Worm (Caenorhabditis elegans) whole organism, L1 larva: ENCODE measurements around the gene K09C4.4.

Source experiments
- C16A3.4 ChIP-seq: fragments of 150-350 bp; optimal IDR thresholded peaks from 2 replicates; lab custom pipeline; 2014; ENCODE audit warnings: missing biosample characterization, missing genetic modification characterization
- C34B4.2 ChIP-seq: sonication (generic microtip); optimal IDR thresholded peaks from 2 replicates; lab custom pipeline; 2017; ENCODE audit warnings: mild to moderate bottlenecking, missing genetic modification characterization, missing compliant biosample characterization
- Y116A8C.19 ChIP-seq: sonication (generic microtip); optimal IDR thresholded peaks from 2 replicates; lab custom pipeline; 2016; ENCODE audit warnings: missing compliant biosample characterization, missing genetic modification characterization, borderline replicate concordance
- alr-1 ChIP-seq: fragments of 200-800 bp; sonication (Bioruptor generic); optimal IDR thresholded peaks from 2 replicates; lab custom pipeline; 2018; ENCODE audit warnings: borderline replicate concordance, mild to moderate bottlenecking, missing genetic modification characterization, missing compliant biosample characterization
- aly-2 ChIP-seq: fragments of 150-350 bp; optimal IDR thresholded peaks from 2 replicates; lab custom pipeline; 2014; ENCODE audit warnings: missing biosample characterization, missing genetic modification characterization
- ama-1 ChIP-seq: fragments of 150-350 bp; optimal IDR thresholded peaks from 2 replicates; lab custom pipeline; 2014
- ces-1 ChIP-seq: fragments of 150-350 bp; optimal IDR thresholded peaks from 2 replicates; lab custom pipeline; 2014; ENCODE audit warnings: missing biosample characterization, missing genetic modification reagents, missing genetic modification characterization
- dpl-1 ChIP-seq, 3 experiments: fragments of 150-350 bp in 2 of 3; sonication (generic microtip) in 1 of 3; optimal IDR thresholded peaks; 2 replicates each; lab custom pipeline; 2014 to 2017; ENCODE audit warnings: missing biosample characterization in 3 of 3, missing genetic modification characterization in 3 of 3, missing genetic modification reagents in 3 of 3
- egl-13 ChIP-seq: sonication (generic microtip); optimal IDR thresholded peaks from 2 replicates; lab custom pipeline; 2016; ENCODE audit warnings: missing genotype, missing genetic modification reagents, missing genetic modification characterization, missing compliant biosample characterization
- egl-27 ChIP-seq, 2 experiments: fragments of 150-350 bp in 1 of 2; sonication (generic microtip); optimal IDR thresholded peaks; 3 replicates each; lab custom pipeline; 2017 to 2018; ENCODE audit warnings: missing biosample characterization in 2 of 2, missing genetic modification characterization in 2 of 2, missing genetic modification reagents in 2 of 2
- elt-2 ChIP-seq: sonication (generic microtip); optimal IDR thresholded peaks from 2 replicates; lab custom pipeline; 2016; ENCODE audit warnings: missing genetic modification characterization, mild to moderate bottlenecking, inconsistent platforms, missing compliant biosample characterization, missing genetic modification reagents
- elt-3 ChIP-seq, 6 experiments: fragments of 150-350 bp in 1 of 6; sonication (generic microtip); optimal IDR thresholded peaks; 2 replicates each; lab custom pipeline; 2017 to 2018; ENCODE audit warnings: missing biosample characterization in 6 of 6, missing genetic modification characterization in 6 of 6, inconsistent platforms in 1 of 6
- fkh-8 ChIP-seq: sonication (generic microtip); optimal IDR thresholded peaks from 2 replicates; lab custom pipeline; 2016; ENCODE audit warnings: mild to moderate bottlenecking, missing genetic modification characterization, missing compliant biosample characterization
- hlh-4 ChIP-seq: sonication (generic microtip); optimal IDR thresholded peaks from 2 replicates; lab custom pipeline; 2016; ENCODE audit warnings: mild to moderate bottlenecking, missing genetic modification characterization, missing compliant biosample characterization
- hpl-2 ChIP-seq: fragments of 150-350 bp; optimal IDR thresholded peaks from 2 replicates; lab custom pipeline; 2014; ENCODE audit warnings: missing biosample characterization, missing genetic modification reagents, missing genetic modification characterization
- lin-14 ChIP-seq: fragments of 200-800 bp; sonication (Bioruptor generic); optimal IDR thresholded peaks from 2 replicates; lab custom pipeline; 2018; ENCODE audit warnings: mild to moderate bottlenecking, missing genetic modification characterization, moderate library complexity, missing compliant biosample characterization
- lin-15B ChIP-seq: fragments of 150-350 bp; sonication (generic microtip); optimal IDR thresholded peaks from 3 replicates; lab custom pipeline; 2014; ENCODE audit warnings: missing biosample characterization, missing genetic modification characterization
- lin-35 ChIP-seq, 2 experiments: fragments of 150-350 bp; optimal IDR thresholded peaks; 2 replicates each; lab custom pipeline; 2014; ENCODE audit warnings: missing biosample characterization in 2 of 2, missing genetic modification characterization in 2 of 2, missing genetic modification reagents in 2 of 2
- lir-3 ChIP-seq: sonication (generic microtip); optimal IDR thresholded peaks from 2 replicates; lab custom pipeline; 2016; ENCODE audit warnings: mild to moderate bottlenecking, missing genetic modification characterization, moderate library complexity, missing compliant biosample characterization; ENCODE audit not compliant: poor library complexity
- lsy-2 ChIP-seq, 2 experiments: fragments of 150-350 bp; optimal IDR thresholded peaks; 2 replicates each; lab custom pipeline; 2014; ENCODE audit warnings: missing biosample characterization in 2 of 2, missing genetic modification characterization in 2 of 2
- mab-9 ChIP-seq: fragments of 200-800 bp; sonication (Bioruptor generic); IDR thresholded peaks from 2 replicates; pipeline ENCODE4 v1.3.6; 2022; ENCODE audit warnings: missing genetic modification reagents, missing genetic modification characterization, missing compliant biosample characterization
- mdl-1 ChIP-seq, 2 experiments: fragments of 150-350 bp; optimal IDR thresholded peaks; 2 replicates each; lab custom pipeline; 2014 to 2017; ENCODE audit warnings: missing biosample characterization in 2 of 2, missing genetic modification characterization in 2 of 2, inconsistent platforms in 1 of 2
- mef-2 ChIP-seq: fragments of 150-350 bp; optimal IDR thresholded peaks from 2 replicates; lab custom pipeline; 2014; ENCODE audit warnings: missing biosample characterization, missing genetic modification characterization
- mep-1 ChIP-seq: fragments of 150-350 bp; optimal IDR thresholded peaks from 2 replicates; lab custom pipeline; 2014; ENCODE audit warnings: missing biosample characterization, missing genetic modification characterization
- nhr-11 ChIP-seq: fragments of 150-350 bp; optimal IDR thresholded peaks from 2 replicates; lab custom pipeline; 2014; ENCODE audit warnings: missing biosample characterization, missing genetic modification characterization
- nhr-12 ChIP-seq: sonication (generic microtip); optimal IDR thresholded peaks from 2 replicates; lab custom pipeline; 2017; ENCODE audit warnings: missing biosample characterization, missing genetic modification characterization
- nhr-20 ChIP-seq: sonication (generic microtip); optimal IDR thresholded peaks from 2 replicates; lab custom pipeline; 2016; ENCODE audit warnings: mild to moderate bottlenecking, missing genetic modification characterization, missing compliant biosample characterization
- nhr-71 ChIP-seq: sonication (generic microtip); optimal IDR thresholded peaks from 2 replicates; lab custom pipeline; 2016; ENCODE audit warnings: mild to moderate bottlenecking, missing genetic modification characterization, moderate library complexity, missing compliant biosample characterization
- nhr-76 ChIP-seq: sonication (generic microtip); optimal IDR thresholded peaks from 2 replicates; lab custom pipeline; 2017; ENCODE audit warnings: missing biosample characterization, missing genetic modification characterization
- nhr-85 ChIP-seq: sonication (generic microtip); peaks from one replicate; lab custom pipeline; 2016; ENCODE audit warnings: missing genetic modification characterization, inconsistent platforms, missing compliant biosample characterization
- nhr-90 ChIP-seq: sonication (generic microtip); optimal IDR thresholded peaks from 2 replicates; lab custom pipeline; 2016; ENCODE audit warnings: mild to moderate bottlenecking, missing genetic modification characterization, missing compliant biosample characterization; ENCODE audit not compliant: poor library complexity
- pag-3 ChIP-seq: sonication (generic microtip); optimal IDR thresholded peaks from 2 replicates; lab custom pipeline; 2017; ENCODE audit warnings: missing genetic modification characterization, mild to moderate bottlenecking, missing compliant biosample characterization, antibody characterized with exemption, borderline replicate concordance; ENCODE audit not compliant: insufficient read depth
- pqm-1 ChIP-seq: sonication (generic microtip); optimal IDR thresholded peaks from 3 replicates; lab custom pipeline; 2017; ENCODE audit warnings: missing biosample characterization, missing genetic modification characterization
- rnt-1 ChIP-seq: sonication (generic microtip); optimal IDR thresholded peaks from 2 replicates; lab custom pipeline; 2016; ENCODE audit warnings: mild to moderate bottlenecking, missing genetic modification characterization, moderate library complexity, missing compliant biosample characterization
- skn-1 ChIP-seq: fragments of 150-350 bp; optimal IDR thresholded peaks from 2 replicates; lab custom pipeline; 2014; ENCODE audit warnings: missing biosample characterization, missing genetic modification characterization
- snu-23 ChIP-seq: sonication (generic microtip); optimal IDR thresholded peaks from 2 replicates; lab custom pipeline; 2016; ENCODE audit warnings: missing genetic modification characterization, missing compliant biosample characterization
- sox-4 ChIP-seq: sonication (generic microtip); optimal IDR thresholded peaks from 2 replicates; lab custom pipeline; 2016; ENCODE audit warnings: missing genetic modification characterization, missing compliant biosample characterization
- sptf-1 ChIP-seq: fragments of 150-350 bp; optimal IDR thresholded peaks from 2 replicates; lab custom pipeline; 2014; ENCODE audit warnings: missing biosample characterization, missing genetic modification characterization
- tbx-2 ChIP-seq: sonication (generic microtip); optimal IDR thresholded peaks from 2 replicates; lab custom pipeline; 2016; ENCODE audit warnings: missing genetic modification characterization, missing compliant biosample characterization
- tlp-1 ChIP-seq: fragments of 150-350 bp; optimal IDR thresholded peaks from 2 replicates; lab custom pipeline; 2014; ENCODE audit warnings: missing biosample characterization, missing genetic modification characterization
- unc-130 ChIP-seq: fragments of 150-350 bp; optimal IDR thresholded peaks from 2 replicates; lab custom pipeline; 2017; ENCODE audit warnings: missing biosample characterization, missing genetic modification characterization, inconsistent platforms
- unc-62 ChIP-seq: fragments of 150-350 bp; optimal IDR thresholded peaks from 2 replicates; lab custom pipeline; 2014; ENCODE audit warnings: missing biosample characterization, missing genetic modification reagents, missing genetic modification characterization
- unc-86 ChIP-seq: sonication (generic microtip); optimal IDR thresholded peaks from 2 replicates; lab custom pipeline; 2016; ENCODE audit warnings: missing genetic modification characterization, missing compliant biosample characterization
- unc-98 ChIP-seq: fragments of 200-800 bp; sonication (Bioruptor generic); IDR thresholded peaks from 2 replicates; pipeline ENCODE4 v1.3.6; 2022; ENCODE audit warnings: missing genetic modification characterization, missing compliant biosample characterization
- zag-1 ChIP-seq: fragments of 150-350 bp; optimal IDR thresholded peaks from 2 replicates; lab custom pipeline; 2014; ENCODE audit warnings: missing biosample characterization, missing genetic modification characterization

The K09C4.4 gene

ce11 chrX:3250481-3251091 lies 38.7 kb upstream of the K09C4.4 start, which contains the start of gene pqn-37:
Gene pqn-37 (minus strand): TSS chrX:3250531.
- TF ChIP-seq nhr-85: peak; percentile 55
- no peak for TF ChIP-seq tbx-2 (tag; lab: Kevin White, UChicago)
- no peak for TF ChIP-seq elt-3 (tag; optimal IDR thresholded peaks at IDR 0.05; lab: Kevin White, UChicago)
- TF ChIP-seq lin-35 (GFP tag; optimal IDR thresholded peaks at IDR 0.05; lab: Kevin White, UChicago): no peak
- no peak for TF ChIP-seq elt-2 (tag; lab: Kevin White, UChicago)
- no peak for TF ChIP-seq unc-86 (tag; lab: Kevin White, UChicago)
- TF ChIP-seq lin-14 (GFP tag; lab: Kevin White, UChicago): peak; percentile 17
- TF ChIP-seq nhr-71: peak; percentile 42
- TF ChIP-seq, all 84 proteins: peak for 3

- TF ChIP-seq lin-14 (GFP tag; lab: Kevin White, UChicago): peak; percentile 16
- no peak for TF ChIP-seq skn-1 (tag; lab: Kevin White, UChicago)
- no peak for TF ChIP-seq egl-27 (tag; optimal IDR thresholded peaks at IDR 0.05; lab: Kevin White, UChicago)
- TF ChIP-seq aly-2: no peak
- TF ChIP-seq pqm-1 (tag; lab: Kevin White, UChicago): no peak
- TF ChIP-seq fkh-8: peak; percentile 28
- no peak for TF ChIP-seq unc-86 (tag; lab: Kevin White, UChicago)
- TF ChIP-seq, all 84 proteins: peak for 2
These were observed 36.8 kb upstream of the K09C4.4 start, which contains the start of gene tba-9 for ce11 chrX:3252500-3252899. Gene tba-9 (plus strand): TSS chrX:3252800.

- TF ChIP-seq zag-1: no peak
- TF ChIP-seq dpl-1 (GFP tag; optimal IDR thresholded peaks at IDR 0.05; lab: Kevin White, UChicago): no peak
- no peak for TF ChIP-seq ces-1 (GFP tag; lab: Kevin White, UChicago)
- no peak for TF ChIP-seq nhr-12
- TF ChIP-seq snu-23 (GFP tag; lab: Kevin White, UChicago): no peak
- no peak for TF ChIP-seq C16A3.4
- no peak for TF ChIP-seq fkh-8
- no peak for TF ChIP-seq tbx-2 (tag; lab: Kevin White, UChicago)
- no peak for TF ChIP-seq nhr-85
- no peak for TF ChIP-seq tlp-1 (tag; lab: Kevin White, UChicago)
- no peak for TF ChIP-seq mef-2
- no peak for TF ChIP-seq lir-3
- TF ChIP-seq hpl-2 (GFP tag; lab: Kevin White, UChicago): no peak
- TF ChIP-seq hlh-4 (tag; lab: Kevin White, UChicago): no peak
- TF ChIP-seq nhr-76 (tag; lab: Kevin White, UChicago): no peak
- TF ChIP-seq aly-2: no peak
- TF ChIP-seq lsy-2 (tag; optimal IDR thresholded peaks at IDR 0.05; lab: Kevin White, UChicago): no peak
- TF ChIP-seq nhr-11 (tag; lab: Kevin White, UChicago): no peak
- TF ChIP-seq mdl-1 (tag; optimal IDR thresholded peaks at IDR 0.05; lab: Kevin White, UChicago): no peak
- no peak for TF ChIP-seq elt-3 (tag; optimal IDR thresholded peaks at IDR 0.05; lab: Kevin White, UChicago)
- TF ChIP-seq sptf-1: no peak
- peak; percentile 32 for TF ChIP-seq rnt-1 (tag; lab: Kevin White, UChicago)
- TF ChIP-seq Y116A8C.19 (tag; lab: Kevin White, UChicago): no peak
- TF ChIP-seq mep-1 (tag; lab: Kevin White, UChicago): no peak
- TF ChIP-seq unc-130: no peak
- no peak for TF ChIP-seq pag-3 (tag; lab: Kevin White, UChicago)
- no peak for TF ChIP-seq mab-9
- no peak for TF ChIP-seq unc-98
- no peak for TF ChIP-seq sox-4 (tag; lab: Kevin White, UChicago)
- TF ChIP-seq egl-27 (tag; optimal IDR thresholded peaks at IDR 0.05; lab: Kevin White, UChicago): no peak
- TF ChIP-seq unc-62: no peak
- no peak for TF ChIP-seq egl-13 (tag; lab: Kevin White, UChicago)
- peak; percentile 7 for TF ChIP-seq nhr-90 (tag; lab: Kevin White, UChicago)
- no peak for TF ChIP-seq ama-1 (lab: Kevin White, UChicago)
- no peak for TF ChIP-seq alr-1 (tag; lab: Kevin White, UChicago)
- no peak for TF ChIP-seq C34B4.2 (tag; lab: Kevin White, UChicago)
- peak; percentile 34 for TF ChIP-seq nhr-71
- TF ChIP-seq nhr-20 (tag; lab: Kevin White, UChicago): peak; percentile 53
- no peak for TF ChIP-seq lin-15B (tag; lab: Kevin White, UChicago)
These were observed 32.3 kb upstream of the K09C4.4 start, which contains the start of gene lbp-3 for ce11 chrX:3256784-3257493. Gene lbp-3 (plus strand): TSS chrX:3257372.
